Worm (Caenorhabditis elegans) whole organism, young adult: Measurements from ENCODE around the gene apy-1.
A peak's percentile ranks its signal among the peaks of the same experiment; 100 is the strongest.

Experiments
- B0336.3 ChIP-seq: fragments of 200-800 bp; sonication (Bioruptor generic); IDR thresholded peaks from 2 replicates; pipeline ENCODE4 v1.3.6; 2022; ENCODE audit warnings: missing genetic modification characterization, missing compliant biosample characterization
- F57A8.1 ChIP-seq: fragments of 200-800 bp; sonication (Bioruptor generic); optimal IDR thresholded peaks from 2 replicates; lab custom pipeline; 2018; ENCODE audit warnings: mild to moderate bottlenecking, missing genetic modification characterization, moderate library complexity, missing compliant biosample characterization
- T07F8.4 ChIP-seq: sonication (generic microtip); optimal IDR thresholded peaks from 2 replicates; lab custom pipeline; 2016; ENCODE audit warnings: mild to moderate bottlenecking, missing genetic modification characterization, moderate library complexity, missing compliant biosample characterization
- Y53G8AR.9 ChIP-seq: fragments of 200-800 bp; sonication (Bioruptor generic); conservative IDR thresholded peaks from 2 replicates; pipeline ENCODE4 v1.3.6; 2022; ENCODE audit warnings: missing genetic modification reagents, missing genetic modification characterization, missing compliant biosample characterization
- Y67H2A.10 ChIP-seq: fragments of 200-800 bp; sonication (Bioruptor generic); conservative IDR thresholded peaks from 2 replicates; pipeline ENCODE4 v1.3.6; 2022; ENCODE audit warnings: missing genetic modification reagents, missing genetic modification characterization, missing compliant biosample characterization
- Y79H2A.3 ChIP-seq: fragments of 200-800 bp; sonication (Bioruptor generic); conservative IDR thresholded peaks from 2 replicates; pipeline ENCODE4 v1.3.6; 2022; ENCODE audit warnings: missing genetic modification reagents, missing genetic modification characterization, missing compliant biosample characterization
- ceh-40 ChIP-seq: fragments of 200-800 bp; sonication (Bioruptor generic); IDR thresholded peaks from 2 replicates; pipeline ENCODE4 v1.3.6; 2022; ENCODE audit warnings: missing genetic modification characterization, missing compliant biosample characterization
- dpff-1 ChIP-seq: sonication (generic microtip); optimal IDR thresholded peaks from 2 replicates; lab custom pipeline; 2017; ENCODE audit warnings: mild to moderate bottlenecking, missing genetic modification characterization, missing compliant biosample characterization
- egl-44 ChIP-seq: fragments of 200-800 bp; sonication (Bioruptor generic); IDR thresholded peaks from 2 replicates; pipeline ENCODE4 v1.3.6; 2022; ENCODE audit warnings: missing genetic modification reagents, missing genetic modification characterization, missing compliant biosample characterization
- egrh-3 ChIP-seq: fragments of 200-800 bp; sonication (Bioruptor generic); IDR thresholded peaks from 2 replicates; pipeline ENCODE4 v1.3.6; 2022; ENCODE audit warnings: missing genetic modification reagents, missing genetic modification characterization, missing compliant biosample characterization
- ekl-4 ChIP-seq: fragments of 200-800 bp; sonication (Bioruptor generic); IDR thresholded peaks from 2 replicates; pipeline ENCODE4 v1.3.6; 2022; ENCODE audit warnings: missing genetic modification reagents, missing genetic modification characterization, missing compliant biosample characterization
- ets-4 ChIP-seq: fragments of 200-800 bp; sonication (Bioruptor generic); optimal IDR thresholded peaks from 2 replicates; lab custom pipeline; 2018; ENCODE audit warnings: mild to moderate bottlenecking, missing genetic modification characterization, missing compliant biosample characterization
- him-1 ChIP-seq: sonication (generic microtip); optimal IDR thresholded peaks from 2 replicates; lab custom pipeline; 2016; ENCODE audit warnings: missing genotype, missing genetic modification reagents, missing genetic modification characterization, missing compliant biosample characterization
- hlh-26 ChIP-seq: fragments of 200-800 bp; sonication (Bioruptor generic); conservative IDR thresholded peaks from 2 replicates; pipeline ENCODE4 v1.3.6; 2022; ENCODE audit warnings: missing genetic modification reagents, missing genetic modification characterization, missing compliant biosample characterization
- hmg-20 ChIP-seq: fragments of 200-800 bp; sonication (Bioruptor generic); IDR thresholded peaks from 2 replicates; pipeline ENCODE4 v1.3.6; 2022; ENCODE audit warnings: missing genetic modification reagents, missing genetic modification characterization, missing compliant biosample characterization
- lin-26 ChIP-seq: fragments of 200-800 bp; sonication (Bioruptor generic); IDR thresholded peaks from 2 replicates; pipeline ENCODE4 v1.3.6; 2022; ENCODE audit warnings: missing genetic modification reagents, missing genetic modification characterization, missing compliant biosample characterization
- lin-35 ChIP-seq, 3 experiments: fragments of 150-350 bp in 2 of 3; sonication (generic microtip) in 1 of 3; optimal IDR thresholded peaks; 2 replicates each; lab custom pipeline; 2014 to 2018; ENCODE audit warnings: missing biosample characterization in 3 of 3, missing genetic modification characterization in 3 of 3, missing genetic modification reagents in 3 of 3
- lin-54 ChIP-seq: fragments of 200-800 bp; sonication (Bioruptor generic); optimal IDR thresholded peaks from 2 replicates; lab custom pipeline; 2018; ENCODE audit warnings: mild to moderate bottlenecking, missing genetic modification characterization, missing compliant biosample characterization
- lir-1 ChIP-seq: fragments of 200-800 bp; sonication (Bioruptor generic); conservative IDR thresholded peaks from 2 replicates; pipeline ENCODE4 v1.3.6; 2022; ENCODE audit warnings: missing genetic modification reagents, missing genetic modification characterization, missing compliant biosample characterization
- madf-10 ChIP-seq: sonication (generic microtip); optimal IDR thresholded peaks from 2 replicates; lab custom pipeline; 2016; ENCODE audit warnings: mild to moderate bottlenecking, missing genetic modification characterization, missing compliant biosample characterization
- nfyb-1 ChIP-seq: fragments of 200-800 bp; sonication (Bioruptor generic); IDR thresholded peaks from 2 replicates; pipeline ENCODE4 v1.3.6; 2022; ENCODE audit warnings: missing genetic modification reagents, missing genetic modification characterization, missing compliant biosample characterization
- repo-1 ChIP-seq: sonication (generic microtip); optimal IDR thresholded peaks from 2 replicates; lab custom pipeline; 2017; ENCODE audit warnings: mild to moderate bottlenecking, missing genetic modification characterization, missing compliant biosample characterization
- rpc-1 ChIP-seq, 2 experiments: fragments of 150-350 bp in 1 of 2; sonication (generic microtip) in 1 of 2; optimal IDR thresholded peaks; 2 replicates each; lab custom pipeline; 2014 to 2018; ENCODE audit warnings: missing biosample characterization in 1 of 2, missing genetic modification characterization in 1 of 2, missing genetic modification reagents in 1 of 2, missing genotype in 1 of 2
- sdz-38 ChIP-seq: sonication (generic microtip); optimal IDR thresholded peaks from 2 replicates; lab custom pipeline; 2016; ENCODE audit warnings: missing genotype, missing genetic modification characterization, missing compliant biosample characterization
- snpc-1.1 ChIP-seq: sonication (generic microtip); optimal IDR thresholded peaks from 2 replicates; lab custom pipeline; 2017; ENCODE audit warnings: missing genetic modification characterization, mild to moderate bottlenecking, missing compliant biosample characterization, antibody characterized with exemption, moderate library complexity, missing genotype, missing genetic modification reagents; ENCODE audit not compliant: insufficient read depth
- tbx-9 ChIP-seq: sonication (generic microtip); optimal IDR thresholded peaks from 2 replicates; lab custom pipeline; 2016; ENCODE audit warnings: borderline replicate concordance, missing genetic modification characterization, inconsistent platforms, missing compliant biosample characterization
- unc-130 ChIP-seq: sonication (generic microtip); optimal IDR thresholded peaks from 2 replicates; lab custom pipeline; 2016; ENCODE audit warnings: missing genetic modification reagents, missing genetic modification characterization, missing compliant biosample characterization
- xnd-1 ChIP-seq: sonication (generic microtip); optimal IDR thresholded peaks from 2 replicates; lab custom pipeline; 2016; ENCODE audit warnings: missing genotype, missing genetic modification reagents, missing genetic modification characterization, missing compliant biosample characterization
- zfh-2 ChIP-seq: fragments of 200-800 bp; sonication (Bioruptor generic); conservative IDR thresholded peaks from 2 replicates; pipeline ENCODE4 v1.3.6; 2022; ENCODE audit warnings: missing genetic modification reagents, missing genetic modification characterization, missing compliant biosample characterization
- zim-3 ChIP-seq: sonication (generic microtip); optimal IDR thresholded peaks from 2 replicates; lab custom pipeline; 2017; ENCODE audit warnings: mild to moderate bottlenecking, missing genetic modification characterization, moderate library complexity, missing compliant biosample characterization
- ztf-3 ChIP-seq: fragments of 200-800 bp; sonication (Bioruptor generic); optimal IDR thresholded peaks from 2 replicates; lab custom pipeline; 2018; ENCODE audit warnings: mild to moderate bottlenecking, missing genetic modification characterization, missing compliant biosample characterization
- ztf-6 ChIP-seq: fragments of 200-800 bp; sonication (Bioruptor generic); IDR thresholded peaks from 2 replicates; pipeline ENCODE4 v1.3.6; 2022; ENCODE audit warnings: missing genetic modification reagents, missing genetic modification characterization, missing compliant biosample characterization

Gene apy-1

DNA sequence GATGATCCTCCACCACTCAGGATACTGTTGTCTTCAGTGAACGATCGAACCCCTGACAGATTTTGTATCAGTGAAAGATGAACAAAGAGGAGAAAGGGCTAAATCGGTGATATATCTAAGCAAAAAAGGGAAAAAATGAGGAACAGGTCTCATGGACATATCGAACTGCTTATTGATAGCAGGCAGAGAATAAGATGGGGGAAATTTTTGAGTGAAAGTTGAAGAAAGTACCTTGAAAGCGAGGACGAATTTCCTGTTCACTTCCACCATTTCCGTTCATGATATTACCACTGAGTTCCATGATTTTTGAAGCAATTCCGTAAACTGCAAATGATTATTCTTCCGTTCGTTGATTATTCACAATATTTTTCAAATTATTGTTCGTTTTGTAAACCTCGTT is 16.2 kb downstream of the apy-1 start:
- no peak for TF ChIP-seq B0336.3 (GFP tag; lab: Robert Waterston, UW)
- no peak for TF ChIP-seq snpc-1.1 (tag; lab: Kevin White, UChicago)
- TF ChIP-seq nfyb-1 (GFP tag; lab: Robert Waterston, UW), result no peak
- TF ChIP-seq T07F8.4 (tag; lab: Kevin White, UChicago), result no peak
- no peak for TF ChIP-seq ceh-40 (GFP tag; lab: Robert Waterston, UW)
- no peak for TF ChIP-seq zim-3 (tag; lab: Kevin White, UChicago)
- no peak for TF ChIP-seq ztf-6 (GFP tag; lab: Robert Waterston, UW)
- no peak for TF ChIP-seq xnd-1 (tag; lab: Kevin White, UChicago)
- TF ChIP-seq lir-1 (GFP tag; lab: Robert Waterston, UW), result no peak
- no peak for TF ChIP-seq egrh-3 (GFP tag; lab: Robert Waterston, UW)
- TF ChIP-seq lin-54, result no peak
- no peak for TF ChIP-seq ets-4 (GFP tag; lab: Kevin White, UChicago)
- no peak for TF ChIP-seq egl-44 (GFP tag; lab: Robert Waterston, UW)
- TF ChIP-seq tbx-9 (tag; lab: Kevin White, UChicago), result no peak
- TF ChIP-seq ekl-4, result no peak

DNA sequence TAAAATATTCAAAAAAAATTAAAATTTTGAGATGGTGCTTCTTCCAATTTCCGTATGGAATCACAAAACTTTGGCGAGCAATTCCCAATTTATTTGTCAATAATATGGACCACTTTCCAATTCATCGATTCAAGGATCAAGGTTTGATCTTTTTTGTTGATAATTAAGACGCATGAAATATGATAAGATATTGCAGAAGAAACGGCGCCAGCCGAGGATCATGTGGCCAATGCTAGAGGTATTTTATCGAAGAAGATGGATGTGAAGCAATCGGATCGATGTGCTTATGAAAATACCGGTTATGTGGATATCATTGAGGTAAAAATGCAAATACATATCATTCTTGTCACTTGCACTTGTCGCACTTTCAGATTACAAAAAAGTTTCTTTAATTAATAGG is 19.1 kb downstream of the apy-1 start:
- TF ChIP-seq F57A8.1 (no peak), sdz-38 (tag; lab: Kevin White, UChicago) (no peak), hmg-20 (GFP tag; lab: Robert Waterston, UW) (no peak), unc-130 (no peak), hlh-26 (GFP tag; lab: Robert Waterston, UW) (no peak)

DNA sequence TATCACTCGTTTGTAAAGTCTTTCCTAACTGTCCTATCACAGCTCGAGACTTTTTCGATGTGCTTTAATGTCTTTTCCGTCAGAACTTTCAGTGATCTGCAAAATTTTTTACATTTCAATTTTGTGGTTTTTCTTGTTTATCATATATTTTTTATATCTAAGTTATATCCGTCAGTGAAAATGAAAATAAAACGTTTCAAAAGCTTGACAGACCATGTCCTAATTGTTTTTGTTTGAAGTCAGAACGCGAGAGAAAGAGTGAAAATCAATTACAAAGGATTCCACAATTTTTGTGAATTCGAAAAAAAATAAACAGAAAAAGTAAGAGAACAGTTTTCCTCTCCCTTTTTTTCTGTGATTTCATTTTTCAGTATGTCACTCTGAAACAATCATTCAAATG is 21.4 kb downstream of the apy-1 start, which contains the start of gene F46C8.1:
Gene F46C8.1 (plus strand): TSS at position 301 of the 400 bp plus-strand sequence.
- TF ChIP-seq lin-54 (no peak), madf-10 (tag; lab: Kevin White, UChicago) (no peak), Y79H2A.3 (no peak), nfyb-1 (GFP tag; lab: Robert Waterston, UW) (no peak), Y67H2A.10 (no peak), repo-1 (no peak), rpc-1 (optimal IDR thresholded peaks at IDR 0.05; lab: Kevin White, UChicago) (no peak), rpc-1 (tag; optimal IDR thresholded peaks at IDR 0.05; lab: Kevin White, UChicago) (no peak), ztf-3 (GFP tag; lab: Kevin White, UChicago) (no peak), him-1 (tag; lab: Kevin White, UChicago) (no peak), dpff-1 (tag; lab: Kevin White, UChicago) (no peak), lin-26 (GFP tag; lab: Robert Waterston, UW) (no peak)

DNA sequence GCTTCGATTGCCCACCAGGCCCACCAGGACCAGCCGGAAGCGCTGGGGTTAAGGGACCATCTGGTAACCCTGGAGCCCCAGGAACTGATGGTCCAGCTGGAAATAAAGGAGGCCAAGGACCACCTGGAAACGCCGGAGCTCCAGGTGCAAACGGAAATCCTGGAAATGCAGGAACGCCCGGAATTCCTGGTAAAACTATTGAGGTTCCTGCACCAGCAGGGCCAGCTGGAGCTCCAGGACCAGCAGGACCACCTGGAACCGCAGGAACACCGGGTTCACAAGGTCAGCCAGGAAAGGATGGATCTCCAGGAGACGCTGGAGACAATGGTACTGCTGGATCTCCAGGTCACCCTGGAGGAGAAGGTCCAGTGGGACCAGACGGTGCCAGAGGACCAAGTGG is 21.8 kb downstream of the apy-1 start:
- TF ChIP-seq Y53G8AR.9 (GFP tag; lab: Robert Waterston, UW), result 0 out of 2 replicates have a peak, but pooled peaks have one; percentile 46
- TF ChIP-seq lin-35 (GFP tag; optimal IDR thresholded peaks at IDR 0.05; lab: Kevin White, UChicago), result no peak
- peak; percentile 60; the same call in 1 of the 2 replicates for TF ChIP-seq egrh-3 (GFP tag; lab: Robert Waterston, UW)
- TF ChIP-seq zfh-2 (GFP tag; lab: Robert Waterston, UW), result peak; percentile 82

DNA sequence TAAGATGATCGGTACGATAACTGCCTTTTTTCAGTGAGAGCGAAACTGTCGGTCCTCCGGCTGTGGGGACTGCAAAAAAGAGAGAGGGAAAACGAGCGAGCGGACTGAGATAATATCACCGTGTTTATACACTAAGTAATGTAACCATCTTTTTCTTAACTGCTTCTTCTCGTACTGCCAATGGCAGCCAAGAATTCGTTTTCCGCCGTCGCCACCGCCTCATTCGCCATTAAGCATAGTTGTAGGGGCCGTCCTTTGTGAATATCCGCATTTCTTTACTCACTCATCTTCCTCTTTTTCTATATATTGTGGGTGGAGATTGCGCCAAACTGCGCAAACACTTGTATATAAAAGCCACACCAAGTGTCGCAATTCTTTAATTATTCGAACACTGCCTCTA is 23.0 kb downstream of the apy-1 start, which contains the start of gene col-174:
Gene col-174 (plus strand): TSS at position 301 of the 400 bp plus-strand sequence.
- no peak for TF ChIP-seq hmg-20 (GFP tag; lab: Robert Waterston, UW)
- TF ChIP-seq, all 124 proteins: peak for 0
